Fruit fly (Drosophila melanogaster): ENCODE measurements around the gene Kdm2.

The Kdm2 gene

dm6 chr3R:9027082-9027481 lies 25.2 kb upstream of the Kdm2 start:
- no peak for TF ChIP-seq Sp1 (GFP tag; optimal IDR thresholded peaks at IDR 0.05)
- TF ChIP-seq dmrt93B (GFP tag; optimal IDR thresholded peaks at IDR 0.05), result no peak
- no peak for TF ChIP-seq Dfd (GFP tag; optimal IDR thresholded peaks at IDR 0.05)
- TF ChIP-seq Dif (GFP tag; optimal IDR thresholded peaks at IDR 0.05; ENCODE audit: partially characterized antibody), result no peak
- TF ChIP-seq h (GFP tag; optimal IDR thresholded peaks at IDR 0.05), result no peak
- TF ChIP-seq OdsH (GFP tag; optimal IDR thresholded peaks at IDR 0.05), result no peak
- no peak for TF ChIP-seq Hnf4 (GFP tag; optimal IDR thresholded peaks at IDR 0.05)
- TF ChIP-seq lola (GFP tag; optimal IDR thresholded peaks at IDR 0.05), result no peak
- TF ChIP-seq CrebA (GFP tag; optimal IDR thresholded peaks at IDR 0.05; ENCODE audit: borderline replicate concordance), result no peak
- no peak for TF ChIP-seq CG32264 (GFP tag; optimal IDR thresholded peaks at IDR 0.05)
- TF ChIP-seq dsf (GFP tag; optimal IDR thresholded peaks at IDR 0.05; ENCODE audit: borderline replicate concordance), result no peak
- TF ChIP-seq sage (GFP tag; optimal IDR thresholded peaks at IDR 0.05), result no peak
- TF ChIP-seq Mio (GFP tag; optimal IDR thresholded peaks at IDR 0.05), result no peak
- TF ChIP-seq psq (GFP tag; optimal IDR thresholded peaks at IDR 0.05), result no peak
- no peak for TF ChIP-seq jim (GFP tag; optimal IDR thresholded peaks at IDR 0.05)
- TF ChIP-seq fru (GFP tag; optimal IDR thresholded peaks at IDR 0.05), result no peak
- TF ChIP-seq dl (GFP tag; optimal IDR thresholded peaks at IDR 0.05; ENCODE audit: insufficient read depth in 1 of 2, partially characterized antibody in 2 of 2), result no peak

- TF ChIP-seq Hr83 (GFP tag; optimal IDR thresholded peaks at IDR 0.05; ENCODE audit: poor library complexity, severe bottlenecking) (no peak), Dfd (GFP tag; optimal IDR thresholded peaks at IDR 0.05) (no peak), CG9705 (GFP tag; optimal IDR thresholded peaks at IDR 0.05) (no peak), Abd-B (GFP tag; optimal IDR thresholded peaks at IDR 0.05) (no peak), fru (GFP tag; optimal IDR thresholded peaks at IDR 0.05) (no peak), foxo (GFP tag; optimal IDR thresholded peaks at IDR 0.05) (no peak), Sp1 (GFP tag; optimal IDR thresholded peaks at IDR 0.05) (no peak), rgr (GFP tag; optimal IDR thresholded peaks at IDR 0.05) (no peak), CrebA (GFP tag; optimal IDR thresholded peaks at IDR 0.05; ENCODE audit: borderline replicate concordance) (no peak), woc (GFP tag; optimal IDR thresholded peaks at IDR 0.05) (no peak), psq (GFP tag; optimal IDR thresholded peaks at IDR 0.05) (no peak), CG32264 (GFP tag; optimal IDR thresholded peaks at IDR 0.05) (no peak), HLH106 (tag; optimal IDR thresholded peaks at IDR 0.05) (no peak), tai (GFP tag; optimal IDR thresholded peaks at IDR 0.05) (no peak), Mio (GFP tag; optimal IDR thresholded peaks at IDR 0.05) (no peak), br (GFP tag; optimal IDR thresholded peaks at IDR 0.05) (no peak), Jra (GFP tag; optimal IDR thresholded peaks at IDR 0.05) (no peak)
Measured at dm6 chr3R:9028690-9029089, 23.6 kb upstream of the Kdm2 start.

dm6 chr3R:9029411-9029810 lies 22.9 kb upstream of the Kdm2 start:
- TF ChIP-seq h (GFP tag; optimal IDR thresholded peaks at IDR 0.05) (no peak), Rel (GFP tag; optimal IDR thresholded peaks at IDR 0.05) (no peak), Rel (tag; optimal IDR thresholded peaks at IDR 0.05) (peak; percentile 13)

- TF ChIP-seq CG32264 (GFP tag; optimal IDR thresholded peaks at IDR 0.05), result no peak
- no peak for TF ChIP-seq br (GFP tag; optimal IDR thresholded peaks at IDR 0.05)
- no peak for TF ChIP-seq Sp1 (GFP tag; optimal IDR thresholded peaks at IDR 0.05)
- no peak for TF ChIP-seq Hr83 (GFP tag; optimal IDR thresholded peaks at IDR 0.05; ENCODE audit: poor library complexity, severe bottlenecking)
- no peak for TF ChIP-seq brk (GFP tag; optimal IDR thresholded peaks at IDR 0.05)
- TF ChIP-seq lola (GFP tag; optimal IDR thresholded peaks at IDR 0.05), result no peak
- no peak for TF ChIP-seq woc (GFP tag; optimal IDR thresholded peaks at IDR 0.05)
- no peak for TF ChIP-seq dsf (GFP tag; optimal IDR thresholded peaks at IDR 0.05; ENCODE audit: borderline replicate concordance)
- TF ChIP-seq Vsx2 (GFP tag; optimal IDR thresholded peaks at IDR 0.05; ENCODE audit: partially characterized antibody), result no peak
- TF ChIP-seq dl (GFP tag; optimal IDR thresholded peaks at IDR 0.05; ENCODE audit: insufficient read depth in 1 of 2, partially characterized antibody in 2 of 2), result no peak
- no peak for TF ChIP-seq OdsH (GFP tag; optimal IDR thresholded peaks at IDR 0.05)
- TF ChIP-seq sage (GFP tag; optimal IDR thresholded peaks at IDR 0.05), result no peak
Measured at dm6 chr3R:9030006-9030749, 22.1 kb upstream of the Kdm2 start.
